Fruit fly (Drosophila melanogaster): ENCODE measurements around the gene CG14610.

CG14610 gene

dm6 chr3R:7162356-7163289 lies 18.5 kb upstream of the CG14610 start, which contains the start of gene sas (continued):
- peak; percentile 32 for TF ChIP-seq CG10543 (GFP tag; optimal IDR thresholded peaks at IDR 0.05)
- TF ChIP-seq Dbx (GFP tag; IDR thresholded peaks at IDR 0.05): no peak
- no peak for TF ChIP-seq CG7963 (GFP tag; IDR thresholded peaks at IDR 0.05; ENCODE audit: partially characterized antibody)
- TF ChIP-seq CG32532 (GFP tag; IDR thresholded peaks at IDR 0.05): peak; percentile 40; the same call in 1 of the 2 replicates
- no peak for TF ChIP-seq dan (GFP tag; IDR thresholded peaks at IDR 0.05)
- TF ChIP-seq vvl (GFP tag; IDR thresholded peaks at IDR 0.05): peak; percentile 80
- TF ChIP-seq CG3838 (GFP tag; optimal IDR thresholded peaks at IDR 0.05): no peak
- TF ChIP-seq danr (GFP tag; IDR thresholded peaks at IDR 0.05): no peak
- peak; percentile 63 to 77 for TF ChIP-seq Trl (optimal IDR thresholded peaks at IDR 0.05)
- TF ChIP-seq Trl (GFP tag; optimal IDR thresholded peaks at IDR 0.05): peak; percentile 0
- peak; percentile 92 for TF ChIP-seq Jarid2 (GFP tag; optimal IDR thresholded peaks at IDR 0.05)
- TF ChIP-seq CG12236 (GFP tag; optimal IDR thresholded peaks at IDR 0.05): no peak
- TF ChIP-seq mam (GFP tag; optimal IDR thresholded peaks at IDR 0.05): no peak
- TF ChIP-seq CG18011 (GFP tag; optimal IDR thresholded peaks at IDR 0.05): no peak
- peak; percentile 39; the same call in 1 of the 2 replicates for TF ChIP-seq CG13287 (GFP tag; IDR thresholded peaks at IDR 0.05; ENCODE audit: partially characterized antibody)
- TF ChIP-seq CG17912 (GFP tag; optimal IDR thresholded peaks at IDR 0.05): no peak
- TF ChIP-seq Rfx (GFP tag; IDR thresholded peaks at IDR 0.05): no peak
- TF ChIP-seq CG5245 (GFP tag; optimal IDR thresholded peaks at IDR 0.05): no peak
- TF ChIP-seq CG31365 (tag; optimal IDR thresholded peaks at IDR 0.05): no peak
- TF ChIP-seq esg (GFP tag; conservative IDR thresholded peaks at IDR 0.05): no peak
- no peak for TF ChIP-seq C15 (GFP tag; IDR thresholded peaks at IDR 0.05)
- no peak for TF ChIP-seq CG18476 (GFP tag; optimal IDR thresholded peaks at IDR 0.05)
- no peak for TF ChIP-seq CG13775 (GFP tag; optimal IDR thresholded peaks at IDR 0.05)
- peak; percentile 60 for TF ChIP-seq pros (GFP tag; optimal IDR thresholded peaks at IDR 0.05)
- TF ChIP-seq bcd (GFP tag; optimal IDR thresholded peaks at IDR 0.05): no peak
- TF ChIP-seq yki (optimal IDR thresholded peaks at IDR 0.05): peak; percentile 14
- TF ChIP-seq bab2 (GFP tag; optimal IDR thresholded peaks at IDR 0.05): no peak
- TF ChIP-seq fd102C (GFP tag; optimal IDR thresholded peaks at IDR 0.05): peak; percentile 22
- no peak for TF ChIP-seq CG10959 (GFP tag; IDR thresholded peaks at IDR 0.05)
- no peak for TF ChIP-seq CG6854 (GFP tag; optimal IDR thresholded peaks at IDR 0.05)
- TF ChIP-seq tio (GFP tag; optimal IDR thresholded peaks at IDR 0.05): no peak
- TF ChIP-seq dati (GFP tag; IDR thresholded peaks at IDR 0.05): no peak
- no peak for TF ChIP-seq Hsf (GFP tag; optimal IDR thresholded peaks at IDR 0.05)
- TF ChIP-seq CG8924 (tag; optimal IDR thresholded peaks at IDR 0.05): peak; percentile 18
- no peak for TF ChIP-seq CG2678 (tag; optimal IDR thresholded peaks at IDR 0.05)
- no peak for TF ChIP-seq CG8359 (GFP tag; optimal IDR thresholded peaks at IDR 0.05; ENCODE audit: borderline replicate concordance)
- TF ChIP-seq CG33213 (GFP tag; optimal IDR thresholded peaks at IDR 0.05): no peak
- TF ChIP-seq Max (GFP tag; optimal IDR thresholded peaks at IDR 0.05): no peak
- TF ChIP-seq CG12744 (GFP tag; optimal IDR thresholded peaks at IDR 0.05): no peak
- no peak for TF ChIP-seq CG13123 (GFP tag; optimal IDR thresholded peaks at IDR 0.05)
- no peak for TF ChIP-seq CG17359 (tag; optimal IDR thresholded peaks at IDR 0.05)
- TF ChIP-seq stc (GFP tag; IDR thresholded peaks at IDR 0.05): peak; percentile 13; the same call in 1 of the 2 replicates
- no peak for TF ChIP-seq CG32772 (GFP tag; IDR thresholded peaks at IDR 0.05)
- TF ChIP-seq CG1233 (GFP tag; optimal IDR thresholded peaks at IDR 0.05): no peak
- no peak for TF ChIP-seq CG12391 (tag; optimal IDR thresholded peaks at IDR 0.05)
- TF ChIP-seq knrl (GFP tag; IDR thresholded peaks at IDR 0.05; ENCODE audit: partially characterized antibody): no peak
- peak; percentile 93 for TF ChIP-seq chinmo (GFP tag; IDR thresholded peaks at IDR 0.05; ENCODE audit: partially characterized antibody)
- no peak for TF ChIP-seq emc (GFP tag; optimal IDR thresholded peaks at IDR 0.05)
- TF ChIP-seq trem (tag; optimal IDR thresholded peaks at IDR 0.05): no peak
- TF ChIP-seq salm (tag; optimal IDR thresholded peaks at IDR 0.05): no peak
